Fruit fly (Drosophila melanogaster) S2 (cell line): ENCODE results near the gene CG17154.

Experiments
- CG8478 ChIP-seq: fragments of >200 bp; optimal IDR thresholded peaks from 2 replicates; lab custom pipeline; 2018
- CTCF ChIP-seq, 2 experiments: fragments of >200 bp; optimal IDR thresholded peaks; 2 replicates each; lab custom pipeline; 2018

DNA sequence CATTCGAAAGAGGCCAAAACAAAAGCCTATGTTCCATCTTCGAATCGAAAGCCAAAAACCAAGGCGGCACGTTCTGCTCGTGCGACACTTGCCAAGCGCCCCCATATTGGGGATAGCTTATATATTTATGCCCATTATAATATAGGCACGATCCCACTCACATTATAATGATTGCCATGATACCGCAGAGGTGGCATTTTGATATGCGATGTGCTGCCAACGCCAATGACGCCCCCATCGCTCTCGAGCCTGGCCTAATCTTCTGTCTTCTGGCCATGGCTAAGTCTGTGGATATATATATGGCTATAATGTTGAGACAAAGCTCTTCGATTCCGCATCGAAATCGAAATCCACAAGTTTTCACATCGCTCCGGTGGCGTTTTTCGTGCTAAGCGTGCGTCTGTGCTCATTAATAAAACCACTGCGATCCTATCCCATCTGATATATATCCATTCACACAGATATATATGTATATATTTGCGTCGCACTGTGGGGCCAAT is 4.5 kb downstream of the CG17154 start:
- TF ChIP-seq CG8478 (no peak), CTCF (optimal IDR thresholded peaks at IDR 0.05; lab: Kevin White, UChicago) (no peak)
